Worm (Caenorhabditis elegans) whole organism, L4 larva: ENCODE results near the gene crb-3.
"Not testable (repeated sequence)": the region's sequence is repeated elsewhere in the genome, so short reads cannot be mapped to it uniquely, and the experiment has no call there.

Experiments
- F10B5.3 ChIP-seq: sonication (generic microtip); optimal IDR thresholded peaks from 2 replicates; lab custom pipeline; 2016; ENCODE audit warnings: mild to moderate bottlenecking, missing genetic modification characterization, missing compliant biosample characterization
- F37D6.2 ChIP-seq: sonication (generic microtip); optimal IDR thresholded peaks from 2 replicates; lab custom pipeline; 2016; ENCODE audit warnings: mild to moderate bottlenecking, missing genetic modification characterization, missing compliant biosample characterization
- F49E8.2 ChIP-seq: sonication (generic microtip); optimal IDR thresholded peaks from 2 replicates; lab custom pipeline; 2016; ENCODE audit warnings: missing compliant biosample characterization, mild to moderate bottlenecking, missing genetic modification characterization, borderline replicate concordance
- T26A8.4 ChIP-seq: fragments of 200-800 bp; sonication (Bioruptor generic); IDR thresholded peaks from 2 replicates; pipeline ENCODE4 v1.3.6; 2022; ENCODE audit warnings: missing genetic modification characterization, missing compliant biosample characterization
- ZK337.2 ChIP-seq: fragments of 200-800 bp; sonication (Bioruptor generic); IDR thresholded peaks from 2 replicates; pipeline ENCODE4 v1.3.6; 2022; ENCODE audit warnings: missing genetic modification reagents, missing genetic modification characterization, missing compliant biosample characterization
- aha-1 ChIP-seq: fragments of 150-350 bp; peaks from one replicate; lab custom pipeline; 2014; ENCODE audit warnings: missing biosample characterization, missing genetic modification characterization
- ceh-20 ChIP-seq: fragments of 200-800 bp; sonication (Bioruptor generic); IDR thresholded peaks from 2 replicates; pipeline ENCODE4 v1.3.6; 2022; ENCODE audit warnings: missing genetic modification reagents, missing genetic modification characterization, missing compliant biosample characterization
- ceh-28 ChIP-seq: fragments of 150-350 bp; optimal IDR thresholded peaks from 2 replicates; lab custom pipeline; 2014; ENCODE audit warnings: missing biosample characterization, missing genetic modification reagents, missing genetic modification characterization
- ceh-32 ChIP-seq: sonication (generic microtip); optimal IDR thresholded peaks from 2 replicates; lab custom pipeline; 2016; ENCODE audit warnings: mild to moderate bottlenecking, missing genetic modification characterization, missing compliant biosample characterization; ENCODE audit not compliant: poor library complexity
- ceh-44 ChIP-seq: fragments of 200-800 bp; sonication (Bioruptor generic); IDR thresholded peaks from 2 replicates; pipeline ENCODE4 v1.3.6; 2022; ENCODE audit warnings: missing genetic modification reagents, missing genetic modification characterization, missing compliant biosample characterization
- ces-1 ChIP-seq: fragments of 150-350 bp; sonication (generic microtip); optimal IDR thresholded peaks from 4 replicates; lab custom pipeline; 2014; ENCODE audit warnings: missing biosample characterization, missing genetic modification reagents, missing genetic modification characterization
- cey-2 ChIP-seq: sonication (generic microtip); optimal IDR thresholded peaks from 3 replicates; lab custom pipeline; 2017; ENCODE audit warnings: missing genetic modification characterization, mild to moderate bottlenecking, missing compliant biosample characterization, antibody characterized with exemption, borderline replicate concordance; ENCODE audit not compliant: insufficient read depth
- daf-16 ChIP-seq, 3 experiments: sonication (generic microtip); optimal IDR thresholded peaks; 2 replicates each; lab custom pipeline; 2016 to 2017; ENCODE audit warnings: missing genetic modification characterization in 3 of 3, missing genetic modification reagents in 3 of 3, mild to moderate bottlenecking in 2 of 3, missing compliant biosample characterization in 2 of 3, missing biosample characterization in 1 of 3, moderate library complexity in 1 of 3
- daf-19 ChIP-seq: fragments of 200-800 bp; sonication (Bioruptor generic); conservative IDR thresholded peaks from 2 replicates; pipeline ENCODE4 v1.3.6; 2022; ENCODE audit warnings: missing genetic modification characterization, missing compliant biosample characterization
- dmd-8 ChIP-seq: fragments of 200-800 bp; sonication (Bioruptor generic); IDR thresholded peaks from 2 replicates; pipeline ENCODE4 v1.3.6; 2022; ENCODE audit warnings: missing genetic modification characterization, missing compliant biosample characterization
- dmd-9 ChIP-seq: fragments of 200-800 bp; sonication (Bioruptor generic); IDR thresholded peaks from 2 replicates; pipeline ENCODE4 v1.3.6; 2022; ENCODE audit warnings: missing genetic modification reagents, missing genetic modification characterization, missing compliant biosample characterization
- duxl-1 ChIP-seq: sonication (generic microtip); optimal IDR thresholded peaks from 2 replicates; lab custom pipeline; 2016; ENCODE audit warnings: mild to moderate bottlenecking, missing genetic modification characterization, moderate library complexity, missing compliant biosample characterization; ENCODE audit not compliant: poor library complexity
- egl-27 ChIP-seq: sonication (generic microtip); optimal IDR thresholded peaks from 3 replicates; lab custom pipeline; 2017; ENCODE audit warnings: missing biosample characterization, missing genetic modification reagents, missing genetic modification characterization
- fkh-10 ChIP-seq: fragments of 150-350 bp; optimal IDR thresholded peaks from 2 replicates; lab custom pipeline; 2014; ENCODE audit warnings: missing biosample characterization, missing genetic modification reagents, missing genetic modification characterization
- fos-1 ChIP-seq: fragments of 150-350 bp; optimal IDR thresholded peaks from 2 replicates; lab custom pipeline; 2014; ENCODE audit warnings: missing biosample characterization, missing genetic modification characterization
- hif-1 ChIP-seq, 2 experiments: sonication (generic microtip); optimal IDR thresholded peaks; 2 replicates each; lab custom pipeline; 2016 to 2017; ENCODE audit warnings: missing compliant biosample characterization in 2 of 2, missing genetic modification characterization in 2 of 2, missing genetic modification reagents in 2 of 2, missing genotype in 2 of 2, mild to moderate bottlenecking in 1 of 2
- hlh-11 ChIP-seq: fragments of 200-800 bp; sonication (Bioruptor generic); optimal IDR thresholded peaks from 2 replicates; lab custom pipeline; 2018; ENCODE audit warnings: mild to moderate bottlenecking, missing genetic modification characterization, missing compliant biosample characterization
- hlh-30 ChIP-seq: sonication (generic microtip); optimal IDR thresholded peaks from 2 replicates; lab custom pipeline; 2017; ENCODE audit warnings: antibody characterized with exemption, mild to moderate bottlenecking, missing genetic modification characterization, missing compliant biosample characterization; ENCODE audit not compliant: insufficient read depth
- hmg-1.1 ChIP-seq: fragments of 200-800 bp; sonication (Bioruptor generic); IDR thresholded peaks from 2 replicates; pipeline ENCODE4 v1.3.6; 2022; ENCODE audit warnings: missing genetic modification reagents, missing genetic modification characterization, missing compliant biosample characterization
- lin-13 ChIP-seq: fragments of 150-350 bp; optimal IDR thresholded peaks from 2 replicates; lab custom pipeline; 2014; ENCODE audit warnings: missing biosample characterization, missing genetic modification reagents, missing genetic modification characterization
- madf-9 ChIP-seq: fragments of 200-800 bp; sonication (Bioruptor generic); conservative IDR thresholded peaks from 2 replicates; pipeline ENCODE4 v1.3.6; 2022; ENCODE audit warnings: missing genetic modification reagents, missing genetic modification characterization, missing compliant biosample characterization
- mdl-1 ChIP-seq, 2 experiments: fragments of 150-350 bp in 1 of 2; sonication (generic microtip) in 1 of 2; optimal IDR thresholded peaks; 2 replicates each; lab custom pipeline; 2014 to 2017; ENCODE audit warnings: missing biosample characterization in 2 of 2, missing genetic modification characterization in 2 of 2
- nhr-10 ChIP-seq: fragments of 150-350 bp; optimal IDR thresholded peaks from 2 replicates; lab custom pipeline; 2014; ENCODE audit warnings: missing biosample characterization, missing genetic modification characterization
- nhr-11 ChIP-seq: fragments of 150-350 bp; optimal IDR thresholded peaks from 2 replicates; lab custom pipeline; 2014; ENCODE audit warnings: missing biosample characterization, missing genetic modification characterization
- nhr-28 ChIP-seq: fragments of 150-350 bp; optimal IDR thresholded peaks from 2 replicates; lab custom pipeline; 2014; ENCODE audit warnings: missing biosample characterization, missing genetic modification characterization
- nhr-41 ChIP-seq: fragments of 200-800 bp; sonication (Bioruptor generic); IDR thresholded peaks from 2 replicates; pipeline ENCODE4 v1.3.6; 2022; ENCODE audit warnings: missing genetic modification reagents, missing genetic modification characterization, missing compliant biosample characterization
- nhr-76 ChIP-seq: fragments of 150-350 bp; optimal IDR thresholded peaks from 2 replicates; lab custom pipeline; 2014; ENCODE audit warnings: missing biosample characterization, missing genetic modification characterization
- nhr-77 ChIP-seq: fragments of 150-350 bp; optimal IDR thresholded peaks from 2 replicates; lab custom pipeline; 2014; ENCODE audit warnings: missing biosample characterization, missing genetic modification characterization
- php-3 ChIP-seq: fragments of 200-800 bp; sonication (Bioruptor generic); IDR thresholded peaks from 2 replicates; pipeline ENCODE4 v1.3.6; 2022; ENCODE audit warnings: missing genetic modification reagents, missing genetic modification characterization, missing compliant biosample characterization
- pqm-1 ChIP-seq: sonication (generic microtip); optimal IDR thresholded peaks from 2 replicates; lab custom pipeline; 2017; ENCODE audit warnings: missing biosample characterization, missing genetic modification characterization
- sdz-12 ChIP-seq: fragments of 200-800 bp; sonication (Bioruptor generic); optimal IDR thresholded peaks from 2 replicates; lab custom pipeline; 2018; ENCODE audit warnings: mild to moderate bottlenecking, missing genetic modification characterization, missing compliant biosample characterization
- skn-1 ChIP-seq: fragments of 150-350 bp; optimal IDR thresholded peaks from 2 replicates; lab custom pipeline; 2014; ENCODE audit warnings: missing biosample characterization, missing genetic modification characterization
- unc-39 ChIP-seq: sonication (generic microtip); optimal IDR thresholded peaks from 2 replicates; lab custom pipeline; 2017; ENCODE audit warnings: missing biosample characterization, missing genetic modification characterization
- unc-62 ChIP-seq, 3 experiments: fragments of 150-350 bp in 1 of 3; sonication (generic microtip); optimal IDR thresholded peaks in 2 of 3; peaks in 1 of 3; 1 replicate in 1 of 3; 2 replicates in 2 of 3; lab custom pipeline; 2014 to 2017; ENCODE audit warnings: missing biosample characterization in 3 of 3, missing genetic modification characterization in 3 of 3, missing genetic modification reagents in 3 of 3, missing genotype in 1 of 3
- vab-7 ChIP-seq: fragments of 200-800 bp; sonication (Bioruptor generic); IDR thresholded peaks from 2 replicates; pipeline ENCODE4 v1.3.6; 2022; ENCODE audit warnings: missing genetic modification reagents, missing genetic modification characterization, missing compliant biosample characterization
- zag-1 ChIP-seq: fragments of 150-350 bp; optimal IDR thresholded peaks from 2 replicates; lab custom pipeline; 2014; ENCODE audit warnings: missing biosample characterization, missing genetic modification characterization
- zfp-3 ChIP-seq: fragments of 200-800 bp; sonication (Bioruptor generic); conservative IDR thresholded peaks from 2 replicates; pipeline ENCODE4 v1.3.6; 2022; ENCODE audit warnings: missing genetic modification reagents, missing genetic modification characterization, missing compliant biosample characterization
- zip-11 ChIP-seq: fragments of 200-800 bp; sonication (Bioruptor generic); IDR thresholded peaks from 2 replicates; pipeline ENCODE4 v1.3.6; 2022; ENCODE audit warnings: missing genetic modification characterization, missing compliant biosample characterization
- ztf-7 ChIP-seq: fragments of 150-350 bp; optimal IDR thresholded peaks from 2 replicates; lab custom pipeline; 2014; ENCODE audit warnings: missing biosample characterization, missing genetic modification characterization

Gene crb-3

DNA sequence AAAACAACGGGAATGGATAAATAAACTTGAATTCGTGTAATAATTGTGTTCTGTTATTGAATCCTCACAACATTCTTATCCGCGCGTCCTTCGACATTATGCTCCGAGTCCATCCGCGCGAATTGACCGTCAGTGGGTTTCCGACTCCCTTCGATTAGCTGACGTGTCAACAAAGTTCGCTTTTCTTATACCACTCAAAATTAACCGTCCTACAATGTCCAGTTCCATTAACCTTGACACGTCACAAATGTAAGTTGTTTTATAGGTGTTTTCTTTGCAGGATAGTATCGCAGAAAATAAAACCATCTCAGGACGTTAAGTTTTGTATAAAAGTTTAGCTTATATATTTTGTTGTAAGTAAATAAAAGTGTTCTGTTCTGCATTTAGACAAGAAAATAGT is at the start of gene crb-3:
Gene crb-3 (plus strand): TSS at position 301 of the 400 bp plus-strand sequence.
- TF ChIP-seq zfp-3; dmd-9 (GFP tag; lab: Robert Waterston, UW); nhr-41 (GFP tag; lab: Robert Waterston, UW): not testable (repeated sequence)
- TF ChIP-seq, all 104 proteins: peak for 0; not testable (repeated sequence) for 104

DNA sequence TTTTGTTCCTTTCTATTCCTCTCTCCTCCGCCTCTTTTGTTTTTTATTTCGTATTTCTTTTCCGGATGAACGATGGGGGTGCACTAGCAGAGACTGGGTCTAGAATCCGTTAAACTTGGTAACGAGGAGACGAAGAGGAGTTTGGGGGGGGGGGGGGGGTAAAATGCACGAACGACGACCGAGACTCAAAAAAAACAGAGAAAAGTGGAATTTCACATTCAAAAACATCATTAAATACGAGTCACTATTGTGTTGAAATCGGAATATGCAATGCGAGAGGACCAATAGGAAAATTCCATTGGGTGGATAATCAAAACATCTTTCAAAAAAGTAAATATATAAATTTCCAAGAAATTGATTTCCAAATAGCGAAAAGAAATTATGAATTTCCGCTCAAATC is 49.4 kb upstream of the crb-3 start, which contains the start of gene B0563.7:
Gene B0563.7 (minus strand): TSS at position 101 of the 400 bp plus-strand sequence.
- TF ChIP-seq mdl-1 (tag; optimal IDR thresholded peaks at IDR 0.05; lab: Kevin White, UChicago) (no peak), sdz-12 (GFP tag; lab: Kevin White, UChicago) (no peak), daf-19 (no peak), ztf-7 (tag; lab: Kevin White, UChicago) (no peak), skn-1 (no peak), ces-1 (GFP tag; lab: Kevin White, UChicago) (no peak), hmg-1.1 (GFP tag; lab: Robert Waterston, UW) (no peak), lin-13 (GFP tag; lab: Kevin White, UChicago) (no peak), F37D6.2 (tag; lab: Kevin White, UChicago) (no peak), ZK337.2 (no peak), vab-7 (GFP tag; lab: Robert Waterston, UW) (no peak), ceh-20 (no peak), fkh-10 (GFP tag; lab: Kevin White, UChicago) (no peak), hlh-30 (no peak), hif-1 (tag; optimal IDR thresholded peaks at IDR 0.05; lab: Kevin White, UChicago) (no peak), T26A8.4 (GFP tag; lab: Robert Waterston, UW) (no peak), duxl-1 (tag; lab: Kevin White, UChicago) (no peak), nhr-10 (no peak), zag-1 (no peak), nhr-11 (tag; lab: Kevin White, UChicago) (no peak)

DNA sequence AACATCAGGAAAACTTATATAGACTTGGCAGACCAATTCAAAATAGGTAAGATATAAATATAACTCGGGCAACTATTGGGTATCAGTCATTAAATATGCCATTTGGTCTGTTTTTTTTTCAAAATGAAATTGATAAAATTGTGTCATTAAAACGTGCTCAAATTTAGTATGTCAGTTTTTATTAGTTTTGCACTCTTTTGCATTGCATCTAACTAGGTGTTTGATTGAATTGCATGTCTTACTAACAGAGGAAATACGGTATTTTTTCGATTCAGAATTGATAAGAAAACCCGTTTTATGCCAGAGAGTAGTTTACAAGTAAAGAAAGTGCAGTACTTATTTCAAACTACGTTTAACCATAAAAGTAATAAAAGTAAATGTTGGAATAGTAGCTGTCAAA is 47.8 kb upstream of the crb-3 start:
- no peak for TF ChIP-seq unc-39 (tag; lab: Kevin White, UChicago)
- TF ChIP-seq nhr-28 (tag; lab: Kevin White, UChicago): peak; percentile 66
- peak; percentile 64 for TF ChIP-seq pqm-1
- peak; percentile 95 for TF ChIP-seq php-3 (GFP tag; lab: Robert Waterston, UW)
- peak; percentile 14 for TF ChIP-seq hlh-11
- peak; percentile 3 for TF ChIP-seq nhr-77

DNA sequence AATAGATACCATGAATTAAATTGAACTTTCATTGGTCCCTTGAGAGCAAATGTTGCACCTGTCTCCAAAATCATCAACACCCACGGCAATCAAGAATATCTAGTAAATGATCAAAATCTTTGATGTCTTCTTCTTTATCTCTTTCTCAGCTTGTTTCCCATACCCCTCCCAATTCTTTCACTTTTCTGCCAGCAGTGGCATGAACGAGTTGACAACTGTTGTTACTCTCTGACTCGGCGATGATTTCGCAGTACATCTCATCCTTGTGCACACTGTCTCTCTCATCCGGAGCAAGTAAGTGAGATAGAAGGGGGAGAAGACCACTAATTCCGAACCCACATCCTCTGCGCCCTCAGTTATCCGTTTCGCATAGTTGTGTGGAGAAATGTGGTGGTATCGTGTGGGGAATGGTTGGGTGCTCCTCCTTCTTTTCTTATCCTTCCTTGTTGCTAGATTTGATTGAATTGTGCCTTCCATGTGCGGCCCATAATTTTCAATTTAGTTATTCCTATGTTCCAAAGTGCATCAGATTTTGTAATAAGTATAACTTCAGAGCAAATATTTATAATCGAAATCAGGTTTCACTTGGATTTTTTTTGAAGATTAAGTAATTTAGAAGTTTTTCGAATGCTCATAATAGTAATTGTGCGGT is 42.2 kb upstream of the crb-3 start:
- no peak for TF ChIP-seq egl-27
- TF ChIP-seq dmd-8 (GFP tag; lab: Robert Waterston, UW): no peak
- no peak for TF ChIP-seq hif-1 (tag; optimal IDR thresholded peaks at IDR 0.05; lab: Kevin White, UChicago)
- TF ChIP-seq fos-1 (tag; lab: Kevin White, UChicago): no peak
- TF ChIP-seq nhr-28 (tag; lab: Kevin White, UChicago): no peak
- TF ChIP-seq F10B5.3: no peak
- TF ChIP-seq F49E8.2 (tag; lab: Kevin White, UChicago): no peak
- no peak for TF ChIP-seq madf-9 (GFP tag; lab: Robert Waterston, UW)
- TF ChIP-seq nhr-11 (tag; lab: Kevin White, UChicago): peak; percentile 49
- TF ChIP-seq zip-11 (GFP tag; lab: Robert Waterston, UW): no peak
- peak; percentile 81 for TF ChIP-seq aha-1 (tag; lab: Kevin White, UChicago)
- no peak for TF ChIP-seq ZK337.2
- no peak for TF ChIP-seq ceh-44 (GFP tag; lab: Robert Waterston, UW)
- TF ChIP-seq nhr-76 (tag; lab: Kevin White, UChicago): no peak
- TF ChIP-seq sdz-12 (GFP tag; lab: Kevin White, UChicago): no peak
- TF ChIP-seq ceh-28 (tag; lab: Kevin White, UChicago): no peak
- peak in 1 of 2 experiments; percentile 91 for TF ChIP-seq unc-62 (GFP tag; optimal IDR thresholded peaks at IDR 0.05 in 1 of 2; lab: Kevin White, UChicago)
- no peak for TF ChIP-seq unc-62 (tag; optimal IDR thresholded peaks at IDR 0.05; lab: Kevin White, UChicago)
- TF ChIP-seq duxl-1 (tag; lab: Kevin White, UChicago): no peak
- no peak for TF ChIP-seq daf-19
- no peak for TF ChIP-seq vab-7 (GFP tag; lab: Robert Waterston, UW)
- TF ChIP-seq daf-16 (GFP tag; optimal IDR thresholded peaks at IDR 0.05; lab: Kevin White, UChicago): peak in 1 of 2 experiments; percentile 46
- TF ChIP-seq daf-16 (tag; optimal IDR thresholded peaks at IDR 0.05; lab: Kevin White, UChicago): no peak
- no peak for TF ChIP-seq cey-2 (tag; lab: Kevin White, UChicago)
- no peak for TF ChIP-seq zfp-3
- no peak for TF ChIP-seq ceh-32 (tag; lab: Kevin White, UChicago)
